Worm (Caenorhabditis elegans) whole organism, L4 larva: ENCODE results near the gene mig-14.

Source experiments
- D1046.2 ChIP-seq: fragments of 200-800 bp; sonication (Bioruptor generic); IDR thresholded peaks from 2 replicates; pipeline ENCODE4 v1.3.6; 2022; ENCODE audit warnings: missing genetic modification characterization, missing compliant biosample characterization
- R02D3.7 ChIP-seq: fragments of 150-350 bp; sonication (generic microtip); optimal IDR thresholded peaks from 3 replicates; lab custom pipeline; 2014; ENCODE audit warnings: missing biosample characterization, missing genetic modification characterization
- T26A8.4 ChIP-seq: fragments of 200-800 bp; sonication (Bioruptor generic); IDR thresholded peaks from 2 replicates; pipeline ENCODE4 v1.3.6; 2022; ENCODE audit warnings: missing genetic modification characterization, missing compliant biosample characterization
- Y105C5A.15 ChIP-seq: fragments of 200-800 bp; sonication (Bioruptor generic); IDR thresholded peaks from 2 replicates; pipeline ENCODE4 v1.3.6; 2022; ENCODE audit warnings: missing genetic modification characterization, missing compliant biosample characterization
- Y5F2A.4 ChIP-seq: fragments of 200-800 bp; sonication (Bioruptor generic); optimal IDR thresholded peaks from 2 replicates; lab custom pipeline; 2018; ENCODE audit warnings: mild to moderate bottlenecking, missing genetic modification characterization, missing compliant biosample characterization
- ZK546.5 ChIP-seq, 2 experiments: sonication (generic microtip); optimal IDR thresholded peaks; 2 replicates each; lab custom pipeline; 2017; ENCODE audit warnings: missing biosample characterization in 2 of 2, missing genetic modification characterization in 2 of 2
- aly-2 ChIP-seq: sonication (generic microtip); optimal IDR thresholded peaks from 2 replicates; lab custom pipeline; 2018; ENCODE audit warnings: missing biosample characterization, missing genetic modification characterization
- ceh-20 ChIP-seq: fragments of 200-800 bp; sonication (Bioruptor generic); IDR thresholded peaks from 2 replicates; pipeline ENCODE4 v1.3.6; 2022; ENCODE audit warnings: missing genetic modification reagents, missing genetic modification characterization, missing compliant biosample characterization
- ceh-82 ChIP-seq: sonication (generic microtip); optimal IDR thresholded peaks from 2 replicates; lab custom pipeline; 2017; ENCODE audit warnings: missing biosample characterization, missing genetic modification characterization
- ctbp-1 ChIP-seq: fragments of 200-800 bp; sonication (Bioruptor generic); IDR thresholded peaks from 2 replicates; pipeline ENCODE4 v1.3.6; 2022; ENCODE audit warnings: missing genetic modification reagents, missing genetic modification characterization, missing compliant biosample characterization
- daf-16 ChIP-seq, 3 experiments: sonication (generic microtip); optimal IDR thresholded peaks; 2 replicates each; lab custom pipeline; 2016 to 2017; ENCODE audit warnings: missing genetic modification characterization in 3 of 3, missing genetic modification reagents in 3 of 3, mild to moderate bottlenecking in 2 of 3, missing compliant biosample characterization in 2 of 3, missing biosample characterization in 1 of 3, moderate library complexity in 1 of 3
- daf-19 ChIP-seq: fragments of 200-800 bp; sonication (Bioruptor generic); conservative IDR thresholded peaks from 2 replicates; pipeline ENCODE4 v1.3.6; 2022; ENCODE audit warnings: missing genetic modification characterization, missing compliant biosample characterization
- daf-8 ChIP-seq: fragments of 200-800 bp; sonication (Bioruptor generic); IDR thresholded peaks from 2 replicates; pipeline ENCODE4 v1.3.6; 2022; ENCODE audit warnings: missing genetic modification characterization, missing compliant biosample characterization
- dmd-6 ChIP-seq: fragments of 200-800 bp; sonication (Bioruptor generic); IDR thresholded peaks from 2 replicates; pipeline ENCODE4 v1.3.6; 2022; ENCODE audit warnings: missing genetic modification reagents, missing genetic modification characterization, missing compliant biosample characterization
- dpl-1 ChIP-seq: fragments of 150-350 bp; optimal IDR thresholded peaks from 2 replicates; lab custom pipeline; 2014; ENCODE audit warnings: missing biosample characterization, missing genetic modification reagents, missing genetic modification characterization
- duxl-1 ChIP-seq: sonication (generic microtip); optimal IDR thresholded peaks from 2 replicates; lab custom pipeline; 2016; ENCODE audit warnings: mild to moderate bottlenecking, missing genetic modification characterization, moderate library complexity, missing compliant biosample characterization; ENCODE audit not compliant: poor library complexity
- dve-1 ChIP-seq: sonication (generic microtip); optimal IDR thresholded peaks from 2 replicates; lab custom pipeline; 2017; ENCODE audit warnings: antibody characterized with exemption, mild to moderate bottlenecking, missing genetic modification characterization, missing compliant biosample characterization; ENCODE audit not compliant: insufficient read depth
- egl-43 ChIP-seq: fragments of 200-800 bp; sonication (Bioruptor generic); IDR thresholded peaks from 2 replicates; pipeline ENCODE4 v1.3.6; 2022; ENCODE audit warnings: missing genetic modification reagents, missing genetic modification characterization, missing compliant biosample characterization
- hlh-11 ChIP-seq: fragments of 200-800 bp; sonication (Bioruptor generic); optimal IDR thresholded peaks from 2 replicates; lab custom pipeline; 2018; ENCODE audit warnings: mild to moderate bottlenecking, missing genetic modification characterization, missing compliant biosample characterization
- hlh-30 ChIP-seq: sonication (generic microtip); optimal IDR thresholded peaks from 2 replicates; lab custom pipeline; 2017; ENCODE audit warnings: antibody characterized with exemption, mild to moderate bottlenecking, missing genetic modification characterization, missing compliant biosample characterization; ENCODE audit not compliant: insufficient read depth
- lin-1 ChIP-seq: fragments of 200-800 bp; sonication (Bioruptor generic); IDR thresholded peaks from 2 replicates; pipeline ENCODE4 v1.3.6; 2022; ENCODE audit warnings: missing genetic modification reagents, missing genetic modification characterization, missing compliant biosample characterization
- lin-38 ChIP-seq: fragments of 200-800 bp; sonication (Bioruptor generic); IDR thresholded peaks from 2 replicates; pipeline ENCODE4 v1.3.6; 2022; ENCODE audit warnings: missing genetic modification reagents, missing genetic modification characterization, missing compliant biosample characterization
- lsy-2 ChIP-seq, 2 experiments: fragments of 150-350 bp in 1 of 2; sonication (generic microtip) in 1 of 2; optimal IDR thresholded peaks; 2 replicates each; lab custom pipeline; 2014 to 2017; ENCODE audit warnings: missing biosample characterization in 2 of 2, missing genetic modification characterization in 2 of 2
- mep-1 ChIP-seq: fragments of 150-350 bp; sonication (generic microtip); optimal IDR thresholded peaks from 3 replicates; lab custom pipeline; 2014; ENCODE audit warnings: missing biosample characterization, missing genetic modification characterization
- mes-2 ChIP-seq: sonication (generic microtip); optimal IDR thresholded peaks from 2 replicates; lab custom pipeline; 2016; ENCODE audit warnings: missing genotype, mild to moderate bottlenecking, missing genetic modification characterization, missing compliant biosample characterization; ENCODE audit not compliant: poor library complexity, severe bottlenecking
- mxl-2 ChIP-seq: fragments of 200-800 bp; sonication (Bioruptor generic); conservative IDR thresholded peaks from 2 replicates; pipeline ENCODE4 v1.3.6; 2022; ENCODE audit warnings: missing genetic modification reagents, missing genetic modification characterization, missing compliant biosample characterization
- nhr-102 ChIP-seq: sonication (generic microtip); optimal IDR thresholded peaks from 2 replicates; lab custom pipeline; 2016; ENCODE audit warnings: mild to moderate bottlenecking, missing genetic modification characterization, moderate library complexity, missing compliant biosample characterization
- nhr-11 ChIP-seq: fragments of 150-350 bp; optimal IDR thresholded peaks from 2 replicates; lab custom pipeline; 2014; ENCODE audit warnings: missing biosample characterization, missing genetic modification characterization
- nhr-237 ChIP-seq: sonication (generic microtip); optimal IDR thresholded peaks from 2 replicates; lab custom pipeline; 2017; ENCODE audit warnings: missing biosample characterization, missing genetic modification characterization
- nhr-25 ChIP-seq: sonication (generic microtip); optimal IDR thresholded peaks from 2 replicates; lab custom pipeline; 2017; ENCODE audit warnings: missing genetic modification characterization, mild to moderate bottlenecking, missing compliant biosample characterization, antibody characterized with exemption, moderate library complexity, borderline replicate concordance; ENCODE audit not compliant: insufficient read depth
- nhr-28 ChIP-seq: fragments of 150-350 bp; optimal IDR thresholded peaks from 2 replicates; lab custom pipeline; 2014; ENCODE audit warnings: missing biosample characterization, missing genetic modification characterization
- nhr-41 ChIP-seq: fragments of 200-800 bp; sonication (Bioruptor generic); IDR thresholded peaks from 2 replicates; pipeline ENCODE4 v1.3.6; 2022; ENCODE audit warnings: missing genetic modification reagents, missing genetic modification characterization, missing compliant biosample characterization
- nhr-42 ChIP-seq: fragments of 200-800 bp; sonication (Bioruptor generic); IDR thresholded peaks from 2 replicates; pipeline ENCODE4 v1.3.6; 2022; ENCODE audit warnings: missing genetic modification characterization, missing compliant biosample characterization
- nhr-48 ChIP-seq: sonication (generic microtip); optimal IDR thresholded peaks from 2 replicates; lab custom pipeline; 2016; ENCODE audit warnings: mild to moderate bottlenecking, missing genetic modification characterization, missing compliant biosample characterization
- nhr-6 ChIP-seq: fragments of 150-350 bp; optimal IDR thresholded peaks from 2 replicates; lab custom pipeline; 2014; ENCODE audit warnings: missing biosample characterization, missing genetic modification characterization
- skn-1 ChIP-seq: fragments of 150-350 bp; optimal IDR thresholded peaks from 2 replicates; lab custom pipeline; 2014; ENCODE audit warnings: missing biosample characterization, missing genetic modification characterization
- snpc-1.2 ChIP-seq: fragments of 200-800 bp; sonication (Bioruptor generic); IDR thresholded peaks from 2 replicates; pipeline ENCODE4 v1.3.6; 2022; ENCODE audit warnings: missing genetic modification reagents, missing genetic modification characterization, missing compliant biosample characterization
- snpc-4 ChIP-seq: fragments of 150-350 bp; optimal IDR thresholded peaks from 2 replicates; lab custom pipeline; 2014; ENCODE audit warnings: missing biosample characterization, missing genetic modification characterization
- spr-1 ChIP-seq: sonication (generic microtip); optimal IDR thresholded peaks from 2 replicates; lab custom pipeline; 2016; ENCODE audit warnings: mild to moderate bottlenecking, missing genetic modification characterization, missing compliant biosample characterization
- spr-3 ChIP-seq: fragments of 200-800 bp; sonication (Bioruptor generic); optimal IDR thresholded peaks from 2 replicates; lab custom pipeline; 2018; ENCODE audit warnings: mild to moderate bottlenecking, missing genetic modification characterization, missing compliant biosample characterization
- unc-62 ChIP-seq, 3 experiments: fragments of 150-350 bp in 1 of 3; sonication (generic microtip); optimal IDR thresholded peaks in 2 of 3; peaks in 1 of 3; 1 replicate in 1 of 3; 2 replicates in 2 of 3; lab custom pipeline; 2014 to 2017; ENCODE audit warnings: missing biosample characterization in 3 of 3, missing genetic modification characterization in 3 of 3, missing genetic modification reagents in 3 of 3, missing genotype in 1 of 3
- zfp-2 ChIP-seq: sonication (generic microtip); optimal IDR thresholded peaks from 2 replicates; lab custom pipeline; 2016; ENCODE audit warnings: mild to moderate bottlenecking, missing genetic modification characterization, missing compliant biosample characterization
- zfp-3 ChIP-seq: fragments of 200-800 bp; sonication (Bioruptor generic); conservative IDR thresholded peaks from 2 replicates; pipeline ENCODE4 v1.3.6; 2022; ENCODE audit warnings: missing genetic modification reagents, missing genetic modification characterization, missing compliant biosample characterization
- zip-11 ChIP-seq: fragments of 200-800 bp; sonication (Bioruptor generic); IDR thresholded peaks from 2 replicates; pipeline ENCODE4 v1.3.6; 2022; ENCODE audit warnings: missing genetic modification characterization, missing compliant biosample characterization
- ztf-7 ChIP-seq: fragments of 150-350 bp; optimal IDR thresholded peaks from 2 replicates; lab custom pipeline; 2014; ENCODE audit warnings: missing biosample characterization, missing genetic modification characterization

Gene mig-14

DNA sequence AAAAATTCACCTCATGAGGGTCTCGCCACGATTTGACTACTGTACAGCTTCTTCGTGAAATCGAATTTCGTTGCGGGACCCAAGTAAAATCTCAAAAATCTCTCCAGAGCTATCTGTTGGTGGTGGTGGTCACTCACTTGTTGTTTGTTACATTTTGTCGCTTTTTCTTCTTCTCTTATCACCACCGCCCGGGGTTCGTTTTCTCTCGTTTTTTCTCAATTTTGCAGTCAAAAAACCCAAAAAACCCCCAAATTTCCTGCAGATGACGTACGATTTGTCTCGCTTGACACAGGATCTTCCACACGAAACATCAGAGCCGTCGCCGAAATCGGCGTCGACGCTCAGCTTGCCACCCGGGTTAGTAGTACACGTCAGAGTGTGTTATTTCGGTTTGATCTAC lies 5.4 kb upstream of the mig-14 start, which contains the start of gene R06B9.5:
Gene R06B9.5 (plus strand): TSS at position 232 of the 400 bp plus-strand sequence.
- TF ChIP-seq T26A8.4 (GFP tag; lab: Robert Waterston, UW) (no peak), daf-16 (GFP tag; optimal IDR thresholded peaks at IDR 0.05; lab: Kevin White, UChicago) (no peak), daf-16 (tag; optimal IDR thresholded peaks at IDR 0.05; lab: Kevin White, UChicago) (peak; percentile 5)

DNA sequence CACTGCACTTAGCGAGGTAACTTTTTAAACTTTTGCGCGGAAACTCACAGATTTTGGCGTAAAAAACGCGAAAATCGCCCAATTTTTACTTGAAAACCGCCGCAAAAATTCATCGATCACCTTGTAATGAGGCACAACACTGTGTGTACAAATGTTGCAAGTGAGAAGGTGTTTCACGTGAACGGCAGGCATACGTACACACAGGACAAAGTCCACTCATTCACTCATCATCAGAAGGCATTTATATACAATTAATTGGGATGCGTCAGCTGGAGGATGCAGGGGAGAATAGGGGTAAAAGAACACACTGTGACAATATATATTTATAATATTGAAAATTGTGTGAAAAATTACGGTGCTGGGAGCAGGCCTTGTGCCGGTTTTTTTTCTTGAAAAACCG lies 4.6 kb upstream of the mig-14 start:
- TF ChIP-seq snpc-1.2 (GFP tag; lab: Robert Waterston, UW) (peak; percentile 51; the same call in 1 of the 2 replicates), lin-38 (no peak), nhr-41 (GFP tag; lab: Robert Waterston, UW) (no peak), nhr-25 (tag; lab: Kevin White, UChicago) (no peak), Y105C5A.15 (GFP tag; lab: Robert Waterston, UW) (no peak), ceh-82 (no peak), lsy-2 (tag; optimal IDR thresholded peaks at IDR 0.05; lab: Kevin White, UChicago) (peak in 1 of 2 experiments; percentile 1), skn-1 (tag; lab: Kevin White, UChicago) (no peak), zfp-3 (GFP tag; lab: Robert Waterston, UW) (no peak), dve-1 (tag; lab: Kevin White, UChicago) (peak; percentile 34), mxl-2 (GFP tag; lab: Robert Waterston, UW) (peak; percentile 88), unc-62 (GFP tag; optimal IDR thresholded peaks at IDR 0.05 in 1 of 2; lab: Kevin White, UChicago) (no peak), unc-62 (tag; optimal IDR thresholded peaks at IDR 0.05; lab: Kevin White, UChicago) (no peak), Y5F2A.4 (GFP tag; lab: Kevin White, UChicago) (no peak), daf-16 (GFP tag; optimal IDR thresholded peaks at IDR 0.05; lab: Kevin White, UChicago) (no peak), daf-16 (tag; optimal IDR thresholded peaks at IDR 0.05; lab: Kevin White, UChicago) (peak; percentile 52), nhr-11 (tag; lab: Kevin White, UChicago) (no peak), lin-1 (GFP tag; lab: Robert Waterston, UW) (no peak), R02D3.7 (tag; lab: Kevin White, UChicago) (no peak), hlh-11 (tag; lab: Kevin White, UChicago) (peak; percentile 22), nhr-28 (tag; lab: Kevin White, UChicago) (peak; percentile 28), nhr-42 (GFP tag; lab: Robert Waterston, UW) (no peak), nhr-48 (tag; lab: Kevin White, UChicago) (no peak), daf-19 (GFP tag; lab: Robert Waterston, UW) (no peak), mes-2 (tag; lab: Kevin White, UChicago) (no peak), nhr-102 (tag; lab: Kevin White, UChicago) (no peak), hlh-30 (tag; lab: Kevin White, UChicago) (peak; percentile 18)

DNA sequence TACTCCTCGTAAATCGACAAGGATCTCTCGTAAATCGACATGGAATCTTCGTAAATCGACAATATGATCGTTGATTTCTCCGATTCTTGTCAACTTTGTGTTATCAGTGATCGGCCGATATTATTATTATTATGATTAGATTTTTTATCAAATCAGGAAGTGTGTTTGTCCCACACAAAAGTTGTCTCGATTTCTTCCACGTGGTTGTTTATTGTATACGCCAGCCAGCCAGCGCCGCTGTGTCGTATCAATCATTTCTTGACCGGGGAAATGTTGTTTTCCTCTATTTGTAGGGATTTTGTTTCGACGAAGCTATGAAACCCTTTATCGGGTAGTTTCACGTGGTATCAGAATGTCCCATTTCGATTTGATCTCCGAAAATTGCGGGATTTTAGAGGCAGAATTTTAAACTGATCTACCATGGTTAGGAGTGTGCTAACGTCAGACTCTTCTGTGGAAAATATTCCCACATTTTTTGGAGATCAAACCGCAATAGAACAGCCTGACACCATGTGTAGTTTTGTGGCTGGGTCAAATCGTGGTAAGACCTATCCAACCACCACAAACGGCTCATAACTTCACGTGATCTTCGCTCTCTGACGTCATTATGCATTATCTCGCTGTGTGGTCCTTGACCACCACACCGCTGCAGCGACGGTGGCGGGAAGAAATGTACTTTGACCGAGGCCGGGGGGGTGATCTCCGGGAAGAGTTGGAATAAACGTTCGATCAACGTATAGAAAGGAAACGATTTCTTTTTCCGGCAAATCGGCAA lies 3.6 kb upstream of the mig-14 start:
- no peak for TF ChIP-seq ceh-20 (GFP tag; lab: Robert Waterston, UW)
- TF ChIP-seq nhr-41 (GFP tag; lab: Robert Waterston, UW): no peak
- no peak for TF ChIP-seq zip-11
- TF ChIP-seq nhr-237: no peak
- no peak for TF ChIP-seq dpl-1 (GFP tag; lab: Kevin White, UChicago)
- no peak for TF ChIP-seq spr-1 (tag; lab: Kevin White, UChicago)
- TF ChIP-seq D1046.2 (GFP tag; lab: Robert Waterston, UW): no peak
- peak; percentile 61 for TF ChIP-seq dmd-6 (GFP tag; lab: Robert Waterston, UW)
- no peak for TF ChIP-seq duxl-1
- TF ChIP-seq egl-43 (GFP tag; lab: Robert Waterston, UW): no peak
- no peak for TF ChIP-seq ctbp-1
- TF ChIP-seq spr-3 (GFP tag; lab: Kevin White, UChicago): no peak
- TF ChIP-seq ztf-7 (tag; lab: Kevin White, UChicago): no peak
- no peak for TF ChIP-seq mxl-2 (GFP tag; lab: Robert Waterston, UW)
- no peak for TF ChIP-seq ZK546.5 (tag; optimal IDR thresholded peaks at IDR 0.05; lab: Kevin White, UChicago)
- TF ChIP-seq aly-2 (tag; lab: Kevin White, UChicago): no peak
- peak; percentile 29 for TF ChIP-seq mes-2 (tag; lab: Kevin White, UChicago)
- TF ChIP-seq mep-1 (tag; lab: Kevin White, UChicago): no peak
- TF ChIP-seq snpc-4 (tag; lab: Kevin White, UChicago): no peak
- no peak for TF ChIP-seq daf-8 (GFP tag; lab: Robert Waterston, UW)
- no peak for TF ChIP-seq zfp-2 (tag; lab: Kevin White, UChicago)
- no peak for TF ChIP-seq nhr-6 (tag; lab: Kevin White, UChicago)
